Worm (Caenorhabditis elegans) whole organism, mixed stage, embryonic: ENCODE results near the gene btb-10.

ENCODE experiments used
- blmp-1 ChIP-seq: fragments of 150-350 bp; optimal IDR thresholded peaks from 2 replicates; lab custom pipeline; 2014; ENCODE audit warnings: missing biosample characterization, missing genetic modification characterization
- ceh-39 ChIP-seq: fragments of 150-350 bp; optimal IDR thresholded peaks from 2 replicates; lab custom pipeline; 2014; ENCODE audit warnings: missing biosample characterization, missing genetic modification characterization
- elt-1 ChIP-seq: sonication (generic microtip); optimal IDR thresholded peaks from 2 replicates; lab custom pipeline; 2017; ENCODE audit warnings: missing genetic modification characterization, mild to moderate bottlenecking, missing compliant biosample characterization, antibody characterized with exemption, moderate library complexity, borderline replicate concordance; ENCODE audit not compliant: insufficient read depth
- elt-3 ChIP-seq: fragments of 150-350 bp; optimal IDR thresholded peaks from 2 replicates; lab custom pipeline; 2014; ENCODE audit warnings: missing biosample characterization, missing genetic modification characterization
- lin-13 ChIP-seq: fragments of 150-350 bp; optimal IDR thresholded peaks from 2 replicates; lab custom pipeline; 2014; ENCODE audit warnings: missing biosample characterization, missing genetic modification characterization
- lsy-2 ChIP-seq: fragments of 150-350 bp; optimal IDR thresholded peaks from 2 replicates; lab custom pipeline; 2014; ENCODE audit warnings: missing biosample characterization, missing genetic modification characterization
- nhr-28 ChIP-seq: fragments of 150-350 bp; optimal IDR thresholded peaks from 2 replicates; lab custom pipeline; 2014; ENCODE audit warnings: missing biosample characterization, missing genetic modification characterization
- pha-4 ChIP-seq: fragments of 150-350 bp; optimal IDR thresholded peaks from 2 replicates; lab custom pipeline; 2018; ENCODE audit warnings: missing biosample characterization, missing genetic modification reagents, missing genetic modification characterization
- sptf-1 ChIP-seq: sonication (generic microtip); optimal IDR thresholded peaks from 2 replicates; lab custom pipeline; 2017; ENCODE audit warnings: mild to moderate bottlenecking, missing genetic modification characterization, moderate library complexity, missing compliant biosample characterization
- tbx-8 ChIP-seq: fragments of 200-800 bp; sonication (Bioruptor generic); optimal IDR thresholded peaks from 2 replicates; lab custom pipeline; 2018; ENCODE audit warnings: mild to moderate bottlenecking, missing genetic modification characterization, moderate library complexity, missing compliant biosample characterization
- unc-120 ChIP-seq: sonication (generic microtip); optimal IDR thresholded peaks from 2 replicates; lab custom pipeline; 2017; ENCODE audit warnings: missing genetic modification characterization, missing compliant biosample characterization; ENCODE audit not compliant: poor library complexity, severe bottlenecking
- unc-62 ChIP-seq: fragments of 150-350 bp; optimal IDR thresholded peaks from 2 replicates; lab custom pipeline; 2014; ENCODE audit warnings: missing biosample characterization, missing genetic modification reagents, missing genetic modification characterization

ce11 chrII:1090743-1091142 is 30.1 kb upstream of the btb-10 start:
- TF ChIP-seq blmp-1 (tag; lab: Kevin White, UChicago) (no peak), unc-62 (no peak), lsy-2 (no peak), ceh-39 (tag; lab: Kevin White, UChicago) (no peak), elt-3 (tag; lab: Kevin White, UChicago) (no peak), pha-4 (tag; lab: Kevin White, UChicago) (no peak), elt-1 (tag; lab: Kevin White, UChicago) (no peak), sptf-1 (tag; lab: Kevin White, UChicago) (no peak), unc-120 (no peak), lin-13 (tag; lab: Kevin White, UChicago) (no peak), tbx-8 (GFP tag; lab: Kevin White, UChicago) (no peak), nhr-28 (tag; lab: Kevin White, UChicago) (no peak)
